Worm (Caenorhabditis elegans) whole organism, L3 larva: ENCODE data around the gene Y82E9BL.12.

Experiments used
- ZK546.5 ChIP-seq: sonication (generic microtip); optimal IDR thresholded peaks from 2 replicates; lab custom pipeline; 2017; ENCODE audit warnings: missing biosample characterization, missing genetic modification characterization
- aly-2 ChIP-seq: fragments of 150-350 bp; optimal IDR thresholded peaks from 2 replicates; lab custom pipeline; 2014; ENCODE audit warnings: missing biosample characterization, missing genetic modification characterization
- ceh-16 ChIP-seq: sonication (generic microtip); optimal IDR thresholded peaks from 2 replicates; lab custom pipeline; 2017; ENCODE audit warnings: missing biosample characterization, missing genetic modification characterization
- ceh-82 ChIP-seq: fragments of 150-350 bp; optimal IDR thresholded peaks from 2 replicates; lab custom pipeline; 2014; ENCODE audit warnings: missing biosample characterization, missing genetic modification characterization
- ceh-9 ChIP-seq: sonication (generic microtip); optimal IDR thresholded peaks from 2 replicates; lab custom pipeline; 2018; ENCODE audit warnings: missing biosample characterization, missing genetic modification characterization
- egl-27 ChIP-seq: sonication (generic microtip); optimal IDR thresholded peaks from 4 replicates; lab custom pipeline; 2017; ENCODE audit warnings: missing biosample characterization, missing genetic modification reagents, missing genetic modification characterization
- elt-2 ChIP-seq: sonication (generic microtip); optimal IDR thresholded peaks from 2 replicates; lab custom pipeline; 2016; ENCODE audit warnings: missing genetic modification reagents, mild to moderate bottlenecking, missing genetic modification characterization, missing compliant biosample characterization
- elt-3 ChIP-seq, 3 experiments: fragments of 150-350 bp in 1 of 3; sonication (generic microtip) in 2 of 3; optimal IDR thresholded peaks; 2 replicates in 2 of 3; 4 replicates in 1 of 3; lab custom pipeline; 2014 to 2017; ENCODE audit warnings: missing biosample characterization in 3 of 3, missing genetic modification characterization in 3 of 3
- eor-1 ChIP-seq, 2 experiments: fragments of 150-350 bp; optimal IDR thresholded peaks; 2 replicates each; lab custom pipeline; 2014 to 2018; ENCODE audit warnings: missing biosample characterization in 2 of 2, missing genetic modification characterization in 2 of 2
- fkh-10 ChIP-seq: sonication (generic microtip); optimal IDR thresholded peaks from 2 replicates; lab custom pipeline; 2017; ENCODE audit warnings: missing biosample characterization, missing genetic modification reagents, missing genetic modification characterization
- hmg-11 ChIP-seq: sonication (generic microtip); optimal IDR thresholded peaks from 2 replicates; lab custom pipeline; 2016; ENCODE audit warnings: missing genetic modification characterization, missing compliant biosample characterization
- lin-39 ChIP-seq: fragments of 150-350 bp; optimal IDR thresholded peaks from 2 replicates; lab custom pipeline; 2018; ENCODE audit warnings: missing biosample characterization, missing genetic modification reagents, missing genetic modification characterization
- lsy-12 ChIP-seq: sonication (generic microtip); optimal IDR thresholded peaks from 2 replicates; lab custom pipeline; 2016; ENCODE audit warnings: mild to moderate bottlenecking, missing genetic modification characterization, missing compliant biosample characterization
- mdl-1 ChIP-seq: fragments of 150-350 bp; optimal IDR thresholded peaks from 2 replicates; lab custom pipeline; 2014; ENCODE audit warnings: missing biosample characterization, missing genetic modification characterization
- mml-1 ChIP-seq: fragments of 150-350 bp; sonication (generic microtip); optimal IDR thresholded peaks from 3 replicates; lab custom pipeline; 2014; ENCODE audit warnings: missing biosample characterization, missing genetic modification characterization
- nfya-1 ChIP-seq: sonication (generic microtip); optimal IDR thresholded peaks from 2 replicates; lab custom pipeline; 2017; ENCODE audit warnings: missing genetic modification characterization, mild to moderate bottlenecking, missing compliant biosample characterization, antibody characterized with exemption, moderate library complexity; ENCODE audit not compliant: insufficient read depth
- nhr-11 ChIP-seq: fragments of 150-350 bp; optimal IDR thresholded peaks from 2 replicates; lab custom pipeline; 2014; ENCODE audit warnings: missing biosample characterization, missing genetic modification characterization
- nhr-23 ChIP-seq: fragments of 150-350 bp; optimal IDR thresholded peaks from 2 replicates; lab custom pipeline; 2014; ENCODE audit warnings: missing biosample characterization, missing genetic modification reagents, missing genetic modification characterization
- nhr-237 ChIP-seq: fragments of 150-350 bp; optimal IDR thresholded peaks from 2 replicates; lab custom pipeline; 2014; ENCODE audit warnings: missing biosample characterization, missing genetic modification characterization
- nhr-25 ChIP-seq: sonication (generic microtip); optimal IDR thresholded peaks from 2 replicates; lab custom pipeline; 2017; ENCODE audit warnings: missing biosample characterization, missing genetic modification characterization
- nhr-67 ChIP-seq: fragments of 150-350 bp; optimal IDR thresholded peaks from 2 replicates; lab custom pipeline; 2014; ENCODE audit warnings: missing biosample characterization, missing genetic modification characterization
- nhr-76 ChIP-seq: fragments of 150-350 bp; sonication (generic microtip); optimal IDR thresholded peaks from 5 replicates; lab custom pipeline; 2014; ENCODE audit warnings: missing biosample characterization, missing genetic modification characterization
- nhr-77 ChIP-seq: fragments of 150-350 bp; optimal IDR thresholded peaks from 2 replicates; lab custom pipeline; 2014; ENCODE audit warnings: missing biosample characterization, missing genetic modification characterization
- pha-4 ChIP-seq: fragments of 150-350 bp; optimal IDR thresholded peaks from 2 replicates; lab custom pipeline; 2014; ENCODE audit warnings: missing biosample characterization, missing genetic modification reagents, missing genetic modification characterization
- pqm-1 ChIP-seq: fragments of 150-350 bp; optimal IDR thresholded peaks from 2 replicates; lab custom pipeline; 2017; ENCODE audit warnings: missing biosample characterization, missing genetic modification characterization, inconsistent platforms
- unc-39 ChIP-seq: sonication (generic microtip); optimal IDR thresholded peaks from 4 replicates; lab custom pipeline; 2017; ENCODE audit warnings: missing biosample characterization, missing genetic modification characterization
- unc-62 ChIP-seq: fragments of 150-350 bp; sonication (generic microtip); optimal IDR thresholded peaks from 4 replicates; lab custom pipeline; 2014; ENCODE audit warnings: missing biosample characterization, missing genetic modification reagents, missing genetic modification characterization
- ztf-11 ChIP-seq: fragments of 150-350 bp; optimal IDR thresholded peaks from 2 replicates; lab custom pipeline; 2014; ENCODE audit warnings: missing biosample characterization, missing genetic modification characterization
- ztf-4 ChIP-seq: fragments of 150-350 bp; optimal IDR thresholded peaks from 2 replicates; lab custom pipeline; 2014; ENCODE audit warnings: missing biosample characterization, missing genetic modification characterization

Gene Y82E9BL.12

ce11 chrIII:1326490-1326889 is 17.5 kb downstream of the Y82E9BL.12 start, which contains the start of gene Y82E9BL.18:
Y82E9BL.18 (plus strand) TSS chrIII:1326790.
- no peak for TF ChIP-seq unc-62 (GFP tag; lab: Kevin White, UChicago)
- no peak for TF ChIP-seq fkh-10 (GFP tag; lab: Kevin White, UChicago)
- TF ChIP-seq nhr-67: no peak
- TF ChIP-seq pha-4 (tag; lab: Kevin White, UChicago): no peak
- TF ChIP-seq ceh-82 (tag; lab: Kevin White, UChicago): no peak

- peak; percentile 68 for TF ChIP-seq elt-2 (tag; lab: Kevin White, UChicago)
- TF ChIP-seq egl-27 (tag; lab: Kevin White, UChicago): no peak
Observed at ce11 chrIII:1331894-1332293, 22.9 kb downstream of the Y82E9BL.12 start, which contains the start of gene Y82E9BL.19. Y82E9BL.19 (plus strand) TSS chrIII:1332016.

ce11 chrIII:1340240-1340639 is 31.3 kb downstream of the Y82E9BL.12 start, which contains the start of gene fbxa-5:
fbxa-5 (minus strand) TSS chrIII:1340340.
- TF ChIP-seq unc-39: no peak
- TF ChIP-seq lsy-12 (tag; lab: Kevin White, UChicago): no peak
- no peak for TF ChIP-seq egl-27 (tag; lab: Kevin White, UChicago)

ce11 chrIII:1342488-1342887 is 33.5 kb downstream of the Y82E9BL.12 start, which contains the start of gene fbxa-26:
fbxa-26 (minus strand) TSS chrIII:1342522.
- peak; percentile 20 for TF ChIP-seq pha-4 (tag; lab: Kevin White, UChicago)
- peak; percentile 67 for TF ChIP-seq elt-2 (tag; lab: Kevin White, UChicago)
- no peak for TF ChIP-seq nhr-25 (tag; lab: Kevin White, UChicago)

DNA sequence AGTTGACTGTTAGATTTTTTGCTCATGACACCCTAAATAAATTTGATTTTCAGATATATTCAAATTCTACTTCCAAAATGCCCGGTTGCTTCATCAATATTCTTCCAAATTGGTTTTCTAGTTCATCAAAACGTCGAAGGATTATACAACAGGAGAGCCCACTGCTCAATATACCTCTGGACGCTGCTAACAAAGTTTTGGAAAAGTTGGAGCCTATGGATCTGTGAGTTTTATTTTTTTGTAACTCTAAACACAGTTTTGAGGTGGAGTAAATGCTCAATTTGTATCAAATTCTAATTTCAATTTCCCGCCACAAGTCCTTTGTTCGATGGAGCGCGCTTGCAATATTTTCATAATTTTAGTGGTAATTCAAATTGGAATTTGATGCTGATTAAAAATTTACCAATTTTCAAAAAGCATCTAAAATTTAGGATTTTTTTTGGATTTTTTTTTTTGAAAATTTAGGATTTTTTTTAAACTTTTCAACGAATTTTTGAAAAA is 34.0 kb downstream of the Y82E9BL.12 start, which contains the start of gene fbxa-27:
Gene fbxa-27 (plus strand): TSS at position 51 of the 501 bp plus-strand sequence.
- TF ChIP-seq aly-2 (tag; lab: Kevin White, UChicago): no peak
- TF ChIP-seq eor-1 (tag; optimal IDR thresholded peaks at IDR 0.05; lab: Kevin White, UChicago): no peak
- no peak for TF ChIP-seq pha-4 (tag; lab: Kevin White, UChicago)
- TF ChIP-seq ceh-9: no peak
- no peak for TF ChIP-seq ceh-16 (tag; lab: Kevin White, UChicago)
- no peak for TF ChIP-seq mml-1 (tag; lab: Kevin White, UChicago)
- no peak for TF ChIP-seq ZK546.5 (tag; lab: Kevin White, UChicago)

DNA sequence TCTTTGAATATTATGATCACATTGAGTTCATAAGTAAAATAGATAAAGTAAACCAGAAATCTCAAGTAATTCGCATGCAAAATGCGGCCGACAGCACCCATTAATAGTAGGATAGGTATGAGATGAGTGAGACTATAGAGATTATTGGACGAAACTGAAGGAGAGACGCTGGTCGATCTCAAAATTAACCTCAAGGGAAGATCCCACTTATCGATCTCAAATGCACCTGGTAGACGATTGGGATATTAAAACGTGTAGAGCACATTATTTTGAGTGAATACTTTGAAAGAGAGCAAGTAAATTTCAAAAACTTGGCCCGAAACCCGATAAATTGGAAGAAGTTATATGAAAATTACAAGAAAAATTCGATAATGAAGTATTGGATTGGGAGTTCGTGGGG is 36.7 kb downstream of the Y82E9BL.12 start, which contains the start of gene Y82E9BL.6:
Gene Y82E9BL.6 (minus strand): TSS at position 101 of the 400 bp plus-strand sequence.
- TF ChIP-seq nhr-76 (tag; lab: Kevin White, UChicago): no peak
- TF ChIP-seq unc-39: no peak

DNA sequence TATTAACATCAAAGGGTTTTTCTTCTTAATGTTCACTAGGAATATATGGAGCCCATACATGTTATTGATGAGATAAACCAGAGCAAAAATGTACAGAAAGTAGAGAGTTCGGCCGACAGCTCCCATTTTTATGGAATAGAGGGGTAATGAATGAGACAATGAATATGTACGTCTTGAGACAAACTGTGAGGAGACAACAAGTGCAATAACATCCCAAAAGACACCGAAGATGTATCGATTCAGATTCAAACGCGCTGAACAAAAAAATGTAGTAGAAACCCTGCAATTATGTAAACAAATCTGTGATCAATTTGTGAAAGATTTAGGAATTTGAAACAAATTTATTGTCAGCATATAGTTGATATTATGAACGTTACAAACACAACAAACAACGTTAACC is 38.0 kb downstream of the Y82E9BL.12 start:
- TF ChIP-seq ztf-4 (tag; lab: Kevin White, UChicago): no peak
- TF ChIP-seq hmg-11: no peak
- no peak for TF ChIP-seq nhr-76 (tag; lab: Kevin White, UChicago)
- TF ChIP-seq lsy-12 (tag; lab: Kevin White, UChicago): no peak
- no peak for TF ChIP-seq unc-39
- no peak for TF ChIP-seq nhr-237 (tag; lab: Kevin White, UChicago)
- no peak for TF ChIP-seq nhr-11 (tag; lab: Kevin White, UChicago)
- TF ChIP-seq mdl-1 (tag; lab: Kevin White, UChicago): no peak
- TF ChIP-seq elt-2 (tag; lab: Kevin White, UChicago): no peak
- no peak for TF ChIP-seq elt-3 (tag; optimal IDR thresholded peaks at IDR 0.05; lab: Kevin White, UChicago)
- TF ChIP-seq lin-39: no peak
- no peak for TF ChIP-seq ztf-11 (tag; lab: Kevin White, UChicago)
- TF ChIP-seq nfya-1 (tag; lab: Kevin White, UChicago): no peak
- TF ChIP-seq ZK546.5 (tag; lab: Kevin White, UChicago): no peak
- no peak for TF ChIP-seq nhr-23
- TF ChIP-seq pqm-1 (tag; lab: Kevin White, UChicago): no peak
- TF ChIP-seq nhr-77: no peak
- TF ChIP-seq aly-2 (tag; lab: Kevin White, UChicago): no peak
